Worm (Caenorhabditis elegans) whole organism, L4 larva: ENCODE data around the gene ZK1037.6.
"Not testable (repeated sequence)": the region's sequence is repeated elsewhere in the genome, so short reads cannot be mapped to it uniquely, and the experiment has no call there.

Source experiments
- F10B5.3 ChIP-seq: sonication (generic microtip); optimal IDR thresholded peaks from 2 replicates; lab custom pipeline; 2016; ENCODE audit warnings: mild to moderate bottlenecking, missing genetic modification characterization, missing compliant biosample characterization
- T20F7.1 ChIP-seq: fragments of 200-800 bp; sonication (Bioruptor generic); optimal IDR thresholded peaks from 2 replicates; lab custom pipeline; 2018; ENCODE audit warnings: mild to moderate bottlenecking, missing genetic modification characterization, missing compliant biosample characterization
- Y105C5A.15 ChIP-seq: fragments of 200-800 bp; sonication (Bioruptor generic); IDR thresholded peaks from 2 replicates; pipeline ENCODE4 v1.3.6; 2022; ENCODE audit warnings: missing genetic modification characterization, missing compliant biosample characterization
- Y48G9A.11 ChIP-seq: fragments of 200-800 bp; sonication (Bioruptor generic); IDR thresholded peaks from 2 replicates; pipeline ENCODE4 v1.3.6; 2022; ENCODE audit warnings: missing genetic modification reagents, missing genetic modification characterization, missing compliant biosample characterization
- Y75B8A.6 ChIP-seq: fragments of 200-800 bp; sonication (Bioruptor generic); IDR thresholded peaks from 2 replicates; pipeline ENCODE4 v1.3.6; 2022; ENCODE audit warnings: missing genetic modification reagents, missing genetic modification characterization, missing compliant biosample characterization
- aha-1 ChIP-seq: fragments of 150-350 bp; peaks from one replicate; lab custom pipeline; 2014; ENCODE audit warnings: missing biosample characterization, missing genetic modification characterization
- arid-1 ChIP-seq: fragments of 200-800 bp; sonication (Bioruptor generic); conservative IDR thresholded peaks from 2 replicates; pipeline ENCODE4 v1.3.6; 2022; ENCODE audit warnings: missing genetic modification reagents, missing genetic modification characterization, missing compliant biosample characterization
- ceh-62 ChIP-seq: sonication (generic microtip); optimal IDR thresholded peaks from 2 replicates; lab custom pipeline; 2017; ENCODE audit warnings: missing biosample characterization, missing genetic modification characterization
- ctbp-1 ChIP-seq: fragments of 200-800 bp; sonication (Bioruptor generic); IDR thresholded peaks from 2 replicates; pipeline ENCODE4 v1.3.6; 2022; ENCODE audit warnings: missing genetic modification reagents, missing genetic modification characterization, missing compliant biosample characterization
- daf-16 ChIP-seq, 3 experiments: sonication (generic microtip); optimal IDR thresholded peaks; 2 replicates each; lab custom pipeline; 2016 to 2017; ENCODE audit warnings: missing genetic modification characterization in 3 of 3, missing genetic modification reagents in 3 of 3, mild to moderate bottlenecking in 2 of 3, missing compliant biosample characterization in 2 of 3, missing biosample characterization in 1 of 3, moderate library complexity in 1 of 3
- daf-19 ChIP-seq: fragments of 200-800 bp; sonication (Bioruptor generic); conservative IDR thresholded peaks from 2 replicates; pipeline ENCODE4 v1.3.6; 2022; ENCODE audit warnings: missing genetic modification characterization, missing compliant biosample characterization
- dmd-6 ChIP-seq: fragments of 200-800 bp; sonication (Bioruptor generic); IDR thresholded peaks from 2 replicates; pipeline ENCODE4 v1.3.6; 2022; ENCODE audit warnings: missing genetic modification reagents, missing genetic modification characterization, missing compliant biosample characterization
- dve-1 ChIP-seq: sonication (generic microtip); optimal IDR thresholded peaks from 2 replicates; lab custom pipeline; 2017; ENCODE audit warnings: antibody characterized with exemption, mild to moderate bottlenecking, missing genetic modification characterization, missing compliant biosample characterization; ENCODE audit not compliant: insufficient read depth
- egl-43 ChIP-seq: fragments of 200-800 bp; sonication (Bioruptor generic); IDR thresholded peaks from 2 replicates; pipeline ENCODE4 v1.3.6; 2022; ENCODE audit warnings: missing genetic modification reagents, missing genetic modification characterization, missing compliant biosample characterization
- hlh-11 ChIP-seq: fragments of 200-800 bp; sonication (Bioruptor generic); optimal IDR thresholded peaks from 2 replicates; lab custom pipeline; 2018; ENCODE audit warnings: mild to moderate bottlenecking, missing genetic modification characterization, missing compliant biosample characterization
- hmg-1.1 ChIP-seq: fragments of 200-800 bp; sonication (Bioruptor generic); IDR thresholded peaks from 2 replicates; pipeline ENCODE4 v1.3.6; 2022; ENCODE audit warnings: missing genetic modification reagents, missing genetic modification characterization, missing compliant biosample characterization
- lim-7 ChIP-seq: fragments of 200-800 bp; sonication (Bioruptor generic); IDR thresholded peaks from 2 replicates; pipeline ENCODE4 v1.3.6; 2022; ENCODE audit warnings: missing genetic modification characterization, missing compliant biosample characterization
- lin-1 ChIP-seq: fragments of 200-800 bp; sonication (Bioruptor generic); IDR thresholded peaks from 2 replicates; pipeline ENCODE4 v1.3.6; 2022; ENCODE audit warnings: missing genetic modification reagents, missing genetic modification characterization, missing compliant biosample characterization
- lin-13 ChIP-seq: fragments of 150-350 bp; optimal IDR thresholded peaks from 2 replicates; lab custom pipeline; 2014; ENCODE audit warnings: missing biosample characterization, missing genetic modification reagents, missing genetic modification characterization
- lin-15B ChIP-seq: fragments of 150-350 bp; sonication (generic microtip); optimal IDR thresholded peaks from 3 replicates; lab custom pipeline; 2014; ENCODE audit warnings: missing biosample characterization, missing genetic modification characterization
- madf-5 ChIP-seq, 2 experiments: fragments of 200-800 bp; sonication (Bioruptor generic); IDR thresholded peaks; 2 replicates each; pipeline ENCODE4 v1.3.6; 2022; ENCODE audit warnings: missing compliant biosample characterization in 2 of 2, missing genetic modification characterization in 2 of 2
- mdl-1 ChIP-seq, 2 experiments: fragments of 150-350 bp in 1 of 2; sonication (generic microtip) in 1 of 2; optimal IDR thresholded peaks; 2 replicates each; lab custom pipeline; 2014 to 2017; ENCODE audit warnings: missing biosample characterization in 2 of 2, missing genetic modification characterization in 2 of 2
- mdt-29 ChIP-seq: fragments of 200-800 bp; sonication (Bioruptor generic); IDR thresholded peaks from 2 replicates; pipeline ENCODE4 v1.3.6; 2022; ENCODE audit warnings: missing genetic modification reagents, missing genetic modification characterization, missing compliant biosample characterization
- mep-1 ChIP-seq: fragments of 150-350 bp; sonication (generic microtip); optimal IDR thresholded peaks from 3 replicates; lab custom pipeline; 2014; ENCODE audit warnings: missing biosample characterization, missing genetic modification characterization
- nhr-10 ChIP-seq: fragments of 150-350 bp; optimal IDR thresholded peaks from 2 replicates; lab custom pipeline; 2014; ENCODE audit warnings: missing biosample characterization, missing genetic modification characterization
- nhr-28 ChIP-seq: fragments of 150-350 bp; optimal IDR thresholded peaks from 2 replicates; lab custom pipeline; 2014; ENCODE audit warnings: missing biosample characterization, missing genetic modification characterization
- nhr-42 ChIP-seq: fragments of 200-800 bp; sonication (Bioruptor generic); IDR thresholded peaks from 2 replicates; pipeline ENCODE4 v1.3.6; 2022; ENCODE audit warnings: missing genetic modification characterization, missing compliant biosample characterization
- nhr-48 ChIP-seq: sonication (generic microtip); optimal IDR thresholded peaks from 2 replicates; lab custom pipeline; 2016; ENCODE audit warnings: mild to moderate bottlenecking, missing genetic modification characterization, missing compliant biosample characterization
- nhr-77 ChIP-seq: fragments of 150-350 bp; optimal IDR thresholded peaks from 2 replicates; lab custom pipeline; 2014; ENCODE audit warnings: missing biosample characterization, missing genetic modification characterization
- pha-4 ChIP-seq, 2 experiments: fragments of 150-350 bp in 1 of 2; fragments of 200-800 bp in 1 of 2; sonication (Bioruptor generic) in 1 of 2; IDR thresholded peaks in 1 of 2; optimal IDR thresholded peaks in 1 of 2; 2 replicates each; pipeline versions ENCODE4 v1.3.6 to Lab custom; 2014 to 2022; ENCODE audit warnings: missing genetic modification characterization in 2 of 2, missing genetic modification reagents in 2 of 2, missing biosample characterization in 1 of 2, missing compliant biosample characterization in 1 of 2
- php-3 ChIP-seq: fragments of 200-800 bp; sonication (Bioruptor generic); IDR thresholded peaks from 2 replicates; pipeline ENCODE4 v1.3.6; 2022; ENCODE audit warnings: missing genetic modification reagents, missing genetic modification characterization, missing compliant biosample characterization
- pqm-1 ChIP-seq: sonication (generic microtip); optimal IDR thresholded peaks from 2 replicates; lab custom pipeline; 2017; ENCODE audit warnings: missing biosample characterization, missing genetic modification characterization
- set-16 ChIP-seq: fragments of 200-800 bp; sonication (Bioruptor generic); IDR thresholded peaks from 2 replicates; pipeline ENCODE4 v1.3.6; 2022; ENCODE audit warnings: missing genetic modification reagents, missing genetic modification characterization, missing compliant biosample characterization
- snpc-1.2 ChIP-seq: fragments of 200-800 bp; sonication (Bioruptor generic); IDR thresholded peaks from 2 replicates; pipeline ENCODE4 v1.3.6; 2022; ENCODE audit warnings: missing genetic modification reagents, missing genetic modification characterization, missing compliant biosample characterization
- tag-97 ChIP-seq: fragments of 200-800 bp; sonication (Bioruptor generic); IDR thresholded peaks from 2 replicates; pipeline ENCODE4 v1.3.6; 2022; ENCODE audit warnings: missing genetic modification characterization, missing compliant biosample characterization
- tra-1 ChIP-seq: fragments of 200-800 bp; sonication (Bioruptor generic); IDR thresholded peaks from 2 replicates; pipeline ENCODE4 v1.3.6; 2022; ENCODE audit warnings: missing genetic modification reagents, missing genetic modification characterization, missing compliant biosample characterization
- unc-39 ChIP-seq: sonication (generic microtip); optimal IDR thresholded peaks from 2 replicates; lab custom pipeline; 2017; ENCODE audit warnings: missing biosample characterization, missing genetic modification characterization
- unc-62 ChIP-seq, 3 experiments: fragments of 150-350 bp in 1 of 3; sonication (generic microtip); optimal IDR thresholded peaks in 2 of 3; peaks in 1 of 3; 1 replicate in 1 of 3; 2 replicates in 2 of 3; lab custom pipeline; 2014 to 2017; ENCODE audit warnings: missing biosample characterization in 3 of 3, missing genetic modification characterization in 3 of 3, missing genetic modification reagents in 3 of 3, missing genotype in 1 of 3
- vab-7 ChIP-seq: fragments of 200-800 bp; sonication (Bioruptor generic); IDR thresholded peaks from 2 replicates; pipeline ENCODE4 v1.3.6; 2022; ENCODE audit warnings: missing genetic modification reagents, missing genetic modification characterization, missing compliant biosample characterization
- zag-1 ChIP-seq: fragments of 150-350 bp; optimal IDR thresholded peaks from 2 replicates; lab custom pipeline; 2014; ENCODE audit warnings: missing biosample characterization, missing genetic modification characterization
- zfp-2 ChIP-seq: sonication (generic microtip); optimal IDR thresholded peaks from 2 replicates; lab custom pipeline; 2016; ENCODE audit warnings: mild to moderate bottlenecking, missing genetic modification characterization, missing compliant biosample characterization

The ZK1037.6 gene

DNA sequence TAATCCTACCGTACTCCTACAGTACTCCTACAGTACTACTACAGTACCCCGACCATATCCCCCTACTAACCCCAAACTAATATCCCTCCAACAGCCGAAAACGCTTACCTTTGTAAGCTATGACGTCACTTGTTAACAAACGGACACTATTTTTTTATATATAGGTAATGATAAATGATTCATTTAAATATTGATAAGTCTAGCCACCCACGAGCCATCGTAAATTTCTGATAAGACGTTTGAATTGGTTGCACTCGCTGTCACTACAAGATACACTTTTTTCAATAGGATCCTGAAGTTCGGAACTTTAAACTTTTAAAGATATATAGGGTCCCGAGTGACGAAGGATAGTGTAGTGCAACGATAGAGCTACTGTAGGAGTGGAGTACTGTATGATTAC lies 4.9 kb downstream of the ZK1037.6 start, which contains the start of gene nhr-247:
nhr-247 (plus strand) TSS at position 330 of the 400 bp plus-strand sequence.
- TF ChIP-seq pqm-1: peak; percentile 15
- not testable (repeated sequence) for TF ChIP-seq daf-16 (GFP tag; optimal IDR thresholded peaks at IDR 0.05; lab: Kevin White, UChicago)
- peak; percentile 24 for TF ChIP-seq daf-16 (tag; optimal IDR thresholded peaks at IDR 0.05; lab: Kevin White, UChicago)
- peak; percentile 71 for TF ChIP-seq nhr-28 (tag; lab: Kevin White, UChicago)
- peak; percentile 65 for TF ChIP-seq dmd-6

DNA sequence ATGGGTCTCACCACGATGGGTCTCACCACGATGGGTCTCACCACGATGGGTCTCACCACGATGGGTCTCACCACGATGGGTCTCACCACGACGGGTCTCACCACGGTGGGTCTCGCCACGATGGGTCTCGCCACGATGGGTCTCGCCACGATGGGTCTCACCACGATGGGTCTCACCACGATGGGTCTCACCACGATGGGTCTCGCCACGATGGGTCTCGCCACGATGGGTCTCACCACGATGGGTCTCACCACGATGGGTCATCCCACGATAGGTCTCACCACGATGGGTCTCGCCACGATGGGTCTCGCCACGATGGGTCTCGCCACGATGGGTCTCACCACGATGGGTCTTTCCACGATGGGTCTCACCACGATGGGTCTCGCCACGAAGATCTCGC lies 5.7 kb downstream of the ZK1037.6 start:
- 0 out of 2 replicates have a peak, but pooled peaks have one; percentile 21 for TF ChIP-seq egl-43 (GFP tag; lab: Robert Waterston, UW)
- peak; percentile 82 for TF ChIP-seq set-16
- TF ChIP-seq snpc-1.2: 0 out of 2 replicates have a peak, but pooled peaks have one; percentile 12

DNA sequence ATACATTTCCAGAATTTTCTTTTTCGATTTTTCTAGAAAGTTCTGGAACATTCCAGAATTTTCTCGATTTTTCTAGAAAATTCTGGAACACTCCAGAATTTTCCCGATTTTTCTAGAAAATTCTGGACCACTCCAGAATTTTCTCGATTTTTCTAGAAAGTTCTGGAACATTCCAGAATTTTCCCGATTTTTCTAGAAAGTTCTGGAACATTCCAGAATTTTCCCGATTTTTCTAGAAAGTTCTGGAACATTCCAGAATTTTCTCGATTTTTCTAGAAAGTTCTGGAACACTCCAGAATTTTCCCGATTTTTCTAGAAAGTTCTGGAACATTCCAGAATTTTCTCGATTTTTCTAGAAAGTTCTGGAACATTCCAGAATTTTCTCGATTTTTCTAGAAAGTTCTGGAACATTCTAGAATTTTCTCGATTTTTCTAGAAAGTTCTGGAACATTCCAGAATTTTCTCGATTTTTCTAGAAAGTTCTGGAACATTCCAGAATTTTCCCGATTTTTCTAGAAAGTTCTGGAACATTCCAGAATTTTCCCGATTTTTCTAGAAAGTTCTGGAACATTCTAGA lies 6.8 kb downstream of the ZK1037.6 start:
- peak; percentile 86 for TF ChIP-seq mdt-29
- peak; percentile 51; the same call in 1 of the 2 replicates for TF ChIP-seq vab-7 (GFP tag; lab: Robert Waterston, UW)
- TF ChIP-seq Y75B8A.6 (GFP tag; lab: Robert Waterston, UW): 0 out of 2 replicates have a peak, but pooled peaks have one; percentile 46
- peak; percentile 57; the same call in 1 of the 2 replicates for TF ChIP-seq ctbp-1 (GFP tag; lab: Robert Waterston, UW)
- TF ChIP-seq madf-5 (GFP tag; IDR thresholded peaks at IDR 0.05; lab: Robert Waterston, UW): 0 out of 4 replicates have a peak, but pooled peaks of 1 of the 2 experiments have one; percentile 63
- TF ChIP-seq Y48G9A.11 (GFP tag; lab: Robert Waterston, UW): 0 out of 2 replicates have a peak, but pooled peaks have one; percentile 60
- TF ChIP-seq lim-7 (GFP tag; lab: Robert Waterston, UW): peak; percentile 73
- TF ChIP-seq Y105C5A.15: 0 out of 2 replicates have a peak, but pooled peaks have one; percentile 30
- TF ChIP-seq arid-1: peak; percentile 76; the same call in 1 of the 2 replicates
- TF ChIP-seq pha-4 (GFP tag; IDR thresholded peaks at IDR 0.05; lab: Robert Waterston, UW): peak; percentile 74; the same call in 1 of the 2 replicates
- not testable (repeated sequence) for TF ChIP-seq pha-4 (tag; optimal IDR thresholded peaks at IDR 0.05; lab: Kevin White, UChicago)
- 0 out of 2 replicates have a peak, but pooled peaks have one; percentile 24 for TF ChIP-seq egl-43 (GFP tag; lab: Robert Waterston, UW)
- 0 out of 2 replicates have a peak, but pooled peaks have one; percentile 57 for TF ChIP-seq lin-1 (GFP tag; lab: Robert Waterston, UW)
- TF ChIP-seq snpc-1.2: peak; percentile 59; the same call in 1 of the 2 replicates

DNA sequence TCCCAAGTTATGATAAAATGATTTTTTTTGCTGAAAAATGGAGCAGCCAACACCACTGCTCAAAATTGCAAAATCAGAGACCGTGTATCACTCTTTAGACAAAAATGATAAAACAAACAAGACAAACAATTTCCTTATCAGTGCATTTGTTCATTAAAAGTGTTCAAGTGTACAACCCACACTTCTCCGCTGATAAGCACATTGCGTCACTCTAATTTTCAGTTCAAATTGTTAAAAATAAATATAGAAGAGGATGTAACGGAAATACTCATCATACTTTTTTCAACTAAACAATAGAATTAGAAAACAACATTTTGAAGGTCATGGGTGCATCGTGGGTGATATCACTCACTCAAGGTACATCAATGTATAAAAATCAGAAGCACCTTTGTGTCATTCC lies 9.0 kb downstream of the ZK1037.6 start, which contains the start of gene nhr-291:
nhr-291 (plus strand) TSS at position 324 of the 400 bp plus-strand sequence.
- TF ChIP-seq zag-1 (tag; lab: Kevin White, UChicago): no peak
- no peak for TF ChIP-seq unc-62 (GFP tag; optimal IDR thresholded peaks at IDR 0.05 in 1 of 2; lab: Kevin White, UChicago)
- no peak for TF ChIP-seq unc-62 (tag; optimal IDR thresholded peaks at IDR 0.05; lab: Kevin White, UChicago)
- no peak for TF ChIP-seq ceh-62
- no peak for TF ChIP-seq F10B5.3 (tag; lab: Kevin White, UChicago)
- TF ChIP-seq mdl-1 (tag; optimal IDR thresholded peaks at IDR 0.05; lab: Kevin White, UChicago): peak in 1 of 2 experiments; percentile 30
- TF ChIP-seq dmd-6: peak; percentile 97
- peak; percentile 77 for TF ChIP-seq hlh-11 (tag; lab: Kevin White, UChicago)
- peak; percentile 56; the same call in 1 of the 2 replicates for TF ChIP-seq tra-1
- TF ChIP-seq nhr-77: peak; percentile 96
- peak; percentile 85 for TF ChIP-seq lin-1 (GFP tag; lab: Robert Waterston, UW)
- peak; percentile 59 for TF ChIP-seq nhr-48 (tag; lab: Kevin White, UChicago)
- no peak for TF ChIP-seq unc-39
- peak; percentile 96 for TF ChIP-seq nhr-28 (tag; lab: Kevin White, UChicago)
- TF ChIP-seq ctbp-1 (GFP tag; lab: Robert Waterston, UW): no peak
- TF ChIP-seq zfp-2 (tag; lab: Kevin White, UChicago): no peak
- TF ChIP-seq tag-97 (GFP tag; lab: Robert Waterston, UW): no peak
- no peak for TF ChIP-seq daf-19 (GFP tag; lab: Robert Waterston, UW)
- TF ChIP-seq nhr-42 (GFP tag; lab: Robert Waterston, UW): no peak
- TF ChIP-seq hmg-1.1 (GFP tag; lab: Robert Waterston, UW): no peak
- peak; percentile 80 for TF ChIP-seq dve-1 (tag; lab: Kevin White, UChicago)
- TF ChIP-seq php-3 (GFP tag; lab: Robert Waterston, UW): no peak
- peak in 1 of 2 experiments; percentile 2 for TF ChIP-seq daf-16 (GFP tag; optimal IDR thresholded peaks at IDR 0.05; lab: Kevin White, UChicago)
- TF ChIP-seq daf-16 (tag; optimal IDR thresholded peaks at IDR 0.05; lab: Kevin White, UChicago): peak; percentile 97
- no peak for TF ChIP-seq lin-13
- TF ChIP-seq nhr-10 (tag; lab: Kevin White, UChicago): peak; percentile 31
- TF ChIP-seq aha-1 (tag; lab: Kevin White, UChicago): no peak
- no peak for TF ChIP-seq mep-1 (tag; lab: Kevin White, UChicago)
- TF ChIP-seq pqm-1: peak; percentile 98
- no peak for TF ChIP-seq T20F7.1 (GFP tag; lab: Kevin White, UChicago)
- no peak for TF ChIP-seq lin-15B (tag; lab: Kevin White, UChicago)
- TF ChIP-seq snpc-1.2: no peak
